Worm (Caenorhabditis elegans): ENCODE data around the gene T04G9.6.

ce11 chrX:768061-768646, 16.6 kb downstream of the T04G9.6 start, which contains the start of the genes trap-2 and ile-2:
- TF ChIP-seq klf-2 (GFP tag; conservative IDR thresholded peaks at IDR 0.05), result no peak
- peak; percentile 80 for TF ChIP-seq flt-1 (GFP tag; IDR thresholded peaks at IDR 0.05)
- no peak for TF ChIP-seq ztf-29 (GFP tag; IDR thresholded peaks at IDR 0.05)
- no peak for TF ChIP-seq ref-1 (GFP tag; conservative IDR thresholded peaks at IDR 0.05)
- TF ChIP-seq ztf-23 (GFP tag; IDR thresholded peaks at IDR 0.05), result peak; percentile 80

Data from whole organism, midembryonic.